Fruit fly (Drosophila melanogaster) whole organism, wandering third instar larva: Measurements from ENCODE around the gene CG16779.

Experiments
- Abd-B ChIP-seq: fragments of >200 bp; optimal IDR thresholded peaks from 2 replicates; lab custom pipeline; 2017; ENCODE audit warnings: missing biosample characterization, missing genetic modification characterization
- CG32264 ChIP-seq: fragments of 200-800 bp; sonication (Bioruptor generic); optimal IDR thresholded peaks from 2 replicates; lab custom pipeline; 2016; ENCODE audit warnings: missing biosample characterization, missing genetic modification characterization
- CG9705 ChIP-seq: fragments of 200-800 bp; sonication (Bioruptor generic); optimal IDR thresholded peaks from 2 replicates; lab custom pipeline; 2018; ENCODE audit warnings: missing biosample characterization, mild to moderate bottlenecking, missing genetic modification characterization
- CrebA ChIP-seq: fragments of 200-800 bp; sonication (Bioruptor generic); optimal IDR thresholded peaks from 2 replicates; lab custom pipeline; 2016; ENCODE audit warnings: missing biosample characterization, mild to moderate bottlenecking, missing genetic modification characterization, borderline replicate concordance
- Dfd ChIP-seq: fragments of >200 bp; optimal IDR thresholded peaks from 2 replicates; lab custom pipeline; 2017; ENCODE audit warnings: missing biosample characterization, missing genetic modification characterization
- Dif ChIP-seq: fragments of 200-275, 200-300 bp; sonication (Bioruptor generic); optimal IDR thresholded peaks from 2 replicates; lab custom pipeline; 2018; ENCODE audit warnings: missing biosample characterization, missing genetic modification characterization; ENCODE audit not compliant: partially characterized antibody
- GATAd ChIP-seq: sonication (Bioruptor generic); optimal IDR thresholded peaks from 2 replicates; lab custom pipeline; 2016; ENCODE audit warnings: missing biosample characterization, missing genetic modification characterization
- HLH106 ChIP-seq: fragments of 200-800 bp; optimal IDR thresholded peaks from 3 replicates; lab custom pipeline; 2019; ENCODE audit warnings: missing biosample characterization, mild to moderate bottlenecking, missing genetic modification characterization, moderate library complexity
- Hnf4 ChIP-seq: fragments of 200-800 bp; sonication (Bioruptor generic); optimal IDR thresholded peaks from 2 replicates; lab custom pipeline; 2016; ENCODE audit warnings: missing biosample characterization, mild to moderate bottlenecking, missing genetic modification characterization
- Hr78 ChIP-seq: fragments of >200 bp; optimal IDR thresholded peaks from 2 replicates; lab custom pipeline; 2017; ENCODE audit warnings: missing biosample characterization, missing genetic modification characterization
- Hr83 ChIP-seq: fragments of 200-300 bp; sonication (Bioruptor generic); optimal IDR thresholded peaks from 2 replicates; lab custom pipeline; 2016; ENCODE audit warnings: missing biosample characterization, mild to moderate bottlenecking, missing genetic modification characterization, moderate library complexity; ENCODE audit not compliant: poor library complexity, severe bottlenecking
- Jra ChIP-seq: sonication (Bioruptor generic); optimal IDR thresholded peaks from 2 replicates; lab custom pipeline; 2016; ENCODE audit warnings: missing biosample characterization, missing genetic modification characterization
- Mio ChIP-seq: sonication (Bioruptor generic); optimal IDR thresholded peaks from 2 replicates; lab custom pipeline; 2016; ENCODE audit warnings: missing biosample characterization, missing genetic modification characterization
- Myc ChIP-seq: fragments of >200 bp; optimal IDR thresholded peaks from 2 replicates; lab custom pipeline; 2017
- N ChIP-seq: fragments of >200 bp; optimal IDR thresholded peaks from 2 replicates; lab custom pipeline; 2018; ENCODE audit warnings: missing biosample characterization, missing external identifiers, missing genetic modification characterization
- OdsH ChIP-seq: fragments of 200-800 bp; sonication (Bioruptor generic); optimal IDR thresholded peaks from 2 replicates; lab custom pipeline; 2016; ENCODE audit warnings: missing biosample characterization, mild to moderate bottlenecking, missing genetic modification characterization
- Rel ChIP-seq, 2 experiments: fragments of 200-800 bp; sonication (Bioruptor generic) in 1 of 2; optimal IDR thresholded peaks; 2 replicates in 1 of 2; 3 replicates in 1 of 2; lab custom pipeline; 2016 to 2019; ENCODE audit warnings: mild to moderate bottlenecking in 2 of 2, missing biosample characterization in 2 of 2, missing genetic modification characterization in 2 of 2, moderate library complexity in 1 of 2
- Sp1 ChIP-seq: fragments of 200-800 bp; sonication (Bioruptor generic); optimal IDR thresholded peaks from 3 replicates; lab custom pipeline; 2019; ENCODE audit warnings: missing biosample characterization, mild to moderate bottlenecking, missing genetic modification characterization, moderate library complexity
- Vsx2 ChIP-seq: fragments of 200-300, 225-300 bp; sonication (Bioruptor generic); optimal IDR thresholded peaks from 2 replicates; lab custom pipeline; 2018; ENCODE audit warnings: missing biosample characterization, missing genetic modification characterization; ENCODE audit not compliant: partially characterized antibody
- br ChIP-seq: fragments of 200-800 bp; sonication (Bioruptor generic); optimal IDR thresholded peaks from 2 replicates; lab custom pipeline; 2016; ENCODE audit warnings: missing biosample characterization, missing genetic modification characterization
- brk ChIP-seq: fragments of 200-800 bp; sonication (Bioruptor generic); optimal IDR thresholded peaks from 2 replicates; lab custom pipeline; 2016; ENCODE audit warnings: missing biosample characterization, mild to moderate bottlenecking, missing genetic modification characterization
- dl ChIP-seq, 2 experiments: fragments of 175-275, 200-275 bp in 1 of 2; fragments of 200-275 bp in 1 of 2; sonication (Bioruptor generic); optimal IDR thresholded peaks; lab custom pipeline; 2018; ENCODE audit warnings: mild to moderate bottlenecking in 2 of 2, missing biosample characterization in 2 of 2, missing genetic modification characterization in 2 of 2, moderate library complexity in 2 of 2; ENCODE audit not compliant: partially characterized antibody in 2 of 2, insufficient read depth in 1 of 2
- dmrt93B ChIP-seq: fragments of 200-800 bp; sonication (Bioruptor generic); optimal IDR thresholded peaks from 2 replicates; lab custom pipeline; 2018; ENCODE audit warnings: missing biosample characterization, mild to moderate bottlenecking, missing genetic modification characterization
- dsf ChIP-seq: sonication (Bioruptor generic); optimal IDR thresholded peaks from 2 replicates; lab custom pipeline; 2016; ENCODE audit warnings: missing biosample characterization, missing genetic modification characterization, borderline replicate concordance
- ey ChIP-seq: fragments of 200-800 bp; sonication (Bioruptor generic); optimal IDR thresholded peaks from 2 replicates; lab custom pipeline; 2016; ENCODE audit warnings: missing biosample characterization, missing genetic modification characterization
- foxo ChIP-seq, 2 experiments: fragments of 200-800 bp; sonication (Bioruptor generic); optimal IDR thresholded peaks; 2 replicates in 1 of 2; 3 replicates in 1 of 2; lab custom pipeline; 2016 to 2017; ENCODE audit warnings: missing biosample characterization in 2 of 2, missing genetic modification characterization in 2 of 2
- fru ChIP-seq: fragments of 200-800 bp; sonication (Bioruptor generic); optimal IDR thresholded peaks from 3 replicates; lab custom pipeline; 2016; ENCODE audit warnings: missing biosample characterization, mild to moderate bottlenecking, missing genetic modification characterization
- h ChIP-seq: fragments of 200-800 bp; sonication (Bioruptor generic); optimal IDR thresholded peaks from 3 replicates; lab custom pipeline; 2016; ENCODE audit warnings: missing biosample characterization, mild to moderate bottlenecking, missing genetic modification characterization
- jim ChIP-seq: fragments of 175-275, 200-325 bp; sonication (Bioruptor generic); optimal IDR thresholded peaks from 2 replicates; lab custom pipeline; 2016; ENCODE audit warnings: missing biosample characterization, mild to moderate bottlenecking, missing genetic modification characterization
- lola ChIP-seq: fragments of >200 bp; optimal IDR thresholded peaks from 2 replicates; lab custom pipeline; 2017; ENCODE audit warnings: missing biosample characterization, missing genetic modification characterization
- pan ChIP-seq: fragments of >200 bp; optimal IDR thresholded peaks from 2 replicates; lab custom pipeline; 2017
- psq ChIP-seq: fragments of 200-800 bp; sonication (Bioruptor generic); optimal IDR thresholded peaks from 3 replicates; lab custom pipeline; 2017; ENCODE audit warnings: missing biosample characterization, mild to moderate bottlenecking, missing genetic modification characterization, moderate library complexity
- rgr ChIP-seq: fragments of 200-800 bp; sonication (Bioruptor generic); optimal IDR thresholded peaks from 3 replicates; lab custom pipeline; 2016; ENCODE audit warnings: missing biosample characterization, mild to moderate bottlenecking, missing genetic modification characterization
- sage ChIP-seq: fragments of 200-800 bp; sonication (Bioruptor generic); optimal IDR thresholded peaks from 2 replicates; lab custom pipeline; 2016; ENCODE audit warnings: missing biosample characterization, mild to moderate bottlenecking, missing genetic modification characterization
- sv ChIP-seq: fragments of 200-800 bp; sonication (Bioruptor generic); optimal IDR thresholded peaks from 3 replicates; lab custom pipeline; 2016; ENCODE audit warnings: missing biosample characterization, missing genetic modification characterization
- tai ChIP-seq: sonication (Bioruptor generic); optimal IDR thresholded peaks from 2 replicates; lab custom pipeline; 2016; ENCODE audit warnings: missing biosample characterization, missing genetic modification characterization
- usp ChIP-seq: fragments of >200 bp; optimal IDR thresholded peaks from 2 replicates; lab custom pipeline; 2017; ENCODE audit warnings: missing biosample characterization, missing genetic modification characterization
- woc ChIP-seq: sonication (Bioruptor generic); optimal IDR thresholded peaks from 2 replicates; lab custom pipeline; 2016; ENCODE audit warnings: missing biosample characterization, mild to moderate bottlenecking, missing genetic modification characterization

Gene CG16779

dm6 chr3R:9424061-9424665, 69.3 kb downstream of the CG16779 start:
- TF ChIP-seq Hr78, result no peak
- no peak for TF ChIP-seq Rel (GFP tag; optimal IDR thresholded peaks at IDR 0.05; lab: Kevin White, UChicago)
- TF ChIP-seq Rel (tag; optimal IDR thresholded peaks at IDR 0.05; lab: Kevin White, UChicago), result peak; percentile 31
- TF ChIP-seq, all 38 proteins: peak for 1

dm6 chr3R:9422338-9422737, 71.1 kb downstream of the CG16779 start:
- TF ChIP-seq Hr78, result no peak
- TF ChIP-seq dmrt93B (GFP tag; lab: Kevin White, UChicago), result no peak
- no peak for TF ChIP-seq rgr (GFP tag; lab: Kevin White, UChicago)
- no peak for TF ChIP-seq pan
- no peak for TF ChIP-seq ey (GFP tag; lab: Kevin White, UChicago)
- TF ChIP-seq dl (GFP tag; optimal IDR thresholded peaks at IDR 0.05; lab: Kevin White, UChicago; ENCODE audit: insufficient read depth in 1 of 2, partially characterized antibody in 2 of 2), result no peak
- TF ChIP-seq tai, result no peak
- no peak for TF ChIP-seq Myc
- TF ChIP-seq Dfd (GFP tag; lab: Kevin White, UChicago), result no peak
- no peak for TF ChIP-seq fru (GFP tag; lab: Kevin White, UChicago)
- TF ChIP-seq h (GFP tag; lab: Kevin White, UChicago), result no peak
- TF ChIP-seq usp (GFP tag; lab: Kevin White, UChicago), result no peak
- TF ChIP-seq Rel (GFP tag; optimal IDR thresholded peaks at IDR 0.05; lab: Kevin White, UChicago), result no peak
- no peak for TF ChIP-seq Rel (tag; optimal IDR thresholded peaks at IDR 0.05; lab: Kevin White, UChicago)
- TF ChIP-seq Sp1 (GFP tag; lab: Kevin White, UChicago), result no peak

dm6 chr3R:9420439-9421234, 72.8 kb downstream of the CG16779 start:
- TF ChIP-seq Myc (no peak), pan (no peak), foxo (GFP tag; optimal IDR thresholded peaks at IDR 0.05; lab: Kevin White, UChicago) (peak in 1 of 2 experiments; percentile 19), psq (peak; percentile 2), fru (GFP tag; lab: Kevin White, UChicago) (no peak)

dm6 chr3R:9419300-9419652, 74.2 kb downstream of the CG16779 start:
- no peak for TF ChIP-seq pan
- TF ChIP-seq dsf, result no peak
- no peak for TF ChIP-seq jim (GFP tag; lab: Kevin White, UChicago)
- TF ChIP-seq Rel (GFP tag; optimal IDR thresholded peaks at IDR 0.05; lab: Kevin White, UChicago), result peak; percentile 63
- TF ChIP-seq Rel (tag; optimal IDR thresholded peaks at IDR 0.05; lab: Kevin White, UChicago), result no peak
- peak; percentile 66 for TF ChIP-seq Hr83
- no peak for TF ChIP-seq fru (GFP tag; lab: Kevin White, UChicago)
- TF ChIP-seq Abd-B, result no peak
- no peak for TF ChIP-seq lola
- TF ChIP-seq foxo (GFP tag; optimal IDR thresholded peaks at IDR 0.05; lab: Kevin White, UChicago), result no peak
- TF ChIP-seq Dif (GFP tag; lab: Kevin White, UChicago), result peak; percentile 99
- TF ChIP-seq Mio (GFP tag; lab: Kevin White, UChicago), result no peak
- peak; percentile 11 for TF ChIP-seq CG32264 (GFP tag; lab: Kevin White, UChicago)
- no peak for TF ChIP-seq CG9705 (GFP tag; lab: Kevin White, UChicago)
- TF ChIP-seq h (GFP tag; lab: Kevin White, UChicago), result peak; percentile 51
- TF ChIP-seq Myc, result no peak
- TF ChIP-seq br (GFP tag; lab: Kevin White, UChicago), result no peak
- TF ChIP-seq Hnf4 (GFP tag; lab: Kevin White, UChicago), result no peak
- TF ChIP-seq N (GFP tag; lab: Kevin White, UChicago), result no peak
- no peak for TF ChIP-seq ey (GFP tag; lab: Kevin White, UChicago)
- peak; percentile 81 for TF ChIP-seq CrebA (GFP tag; lab: Kevin White, UChicago)
- no peak for TF ChIP-seq Jra
- peak; percentile 59 for TF ChIP-seq sage (GFP tag; lab: Kevin White, UChicago)
- peak; percentile 93 for TF ChIP-seq Vsx2 (GFP tag; lab: Kevin White, UChicago)
- TF ChIP-seq Hr78, result no peak
- no peak for TF ChIP-seq dmrt93B (GFP tag; lab: Kevin White, UChicago)
- TF ChIP-seq psq, result peak; percentile 58
- TF ChIP-seq OdsH (GFP tag; lab: Kevin White, UChicago), result no peak
- no peak for TF ChIP-seq tai
- TF ChIP-seq rgr (GFP tag; lab: Kevin White, UChicago), result peak; percentile 45
- no peak for TF ChIP-seq brk (GFP tag; lab: Kevin White, UChicago)
- no peak for TF ChIP-seq usp (GFP tag; lab: Kevin White, UChicago)
- no peak for TF ChIP-seq sv (GFP tag; lab: Kevin White, UChicago)
- peak; percentile 95 to 98 for TF ChIP-seq dl (GFP tag; optimal IDR thresholded peaks at IDR 0.05; lab: Kevin White, UChicago; ENCODE audit: insufficient read depth in 1 of 2, partially characterized antibody in 2 of 2)
- no peak for TF ChIP-seq Sp1 (GFP tag; lab: Kevin White, UChicago)
- TF ChIP-seq HLH106 (tag; lab: Kevin White, UChicago), result no peak
- no peak for TF ChIP-seq woc
- no peak for TF ChIP-seq Dfd (GFP tag; lab: Kevin White, UChicago)
- no peak for TF ChIP-seq GATAd (GFP tag; lab: Kevin White, UChicago)
- TF ChIP-seq, all 38 proteins: peak for 11
